Worm (Caenorhabditis elegans) whole organism, L2 larva: ENCODE results near the gene C27B7.9.

Experiments used
- C34F6.9 ChIP-seq: fragments of 150-350 bp; optimal IDR thresholded peaks from 2 replicates; lab custom pipeline; 2014; ENCODE audit warnings: missing biosample characterization, missing genetic modification characterization
- F13H6.1 ChIP-seq: sonication (generic microtip); optimal IDR thresholded peaks from 2 replicates; lab custom pipeline; 2016; ENCODE audit warnings: missing genetic modification characterization, missing compliant biosample characterization
- R02D3.7 ChIP-seq: fragments of 150-350 bp; optimal IDR thresholded peaks from 2 replicates; lab custom pipeline; 2014; ENCODE audit warnings: missing biosample characterization, missing genetic modification characterization
- Y55F3AM.14 ChIP-seq: fragments of 200-800 bp; sonication (Bioruptor generic); optimal IDR thresholded peaks from 2 replicates; lab custom pipeline; 2018; ENCODE audit warnings: mild to moderate bottlenecking, missing genetic modification characterization, missing compliant biosample characterization
- ZK546.5 ChIP-seq: sonication (generic microtip); optimal IDR thresholded peaks from 2 replicates; lab custom pipeline; 2017; ENCODE audit warnings: missing biosample characterization, missing genetic modification characterization
- alr-1 ChIP-seq: fragments of 150-350 bp; optimal IDR thresholded peaks from 2 replicates; lab custom pipeline; 2014; ENCODE audit warnings: missing biosample characterization, missing genetic modification characterization
- aly-2 ChIP-seq: fragments of 150-350 bp; optimal IDR thresholded peaks from 2 replicates; lab custom pipeline; 2014; ENCODE audit warnings: missing biosample characterization, missing genetic modification characterization
- ama-1 ChIP-seq: fragments of 150-350 bp; optimal IDR thresholded peaks from 2 replicates; lab custom pipeline; 2018; ENCODE audit warnings: inconsistent platforms
- blmp-1 ChIP-seq: sonication (generic microtip); optimal IDR thresholded peaks from 2 replicates; lab custom pipeline; 2017; ENCODE audit warnings: missing genetic modification characterization, mild to moderate bottlenecking, missing compliant biosample characterization, antibody characterized with exemption, moderate library complexity; ENCODE audit not compliant: insufficient read depth
- ceh-16 ChIP-seq: fragments of 150-350 bp; optimal IDR thresholded peaks from 2 replicates; lab custom pipeline; 2014; ENCODE audit warnings: missing biosample characterization, missing genetic modification characterization
- ceh-82 ChIP-seq: fragments of 150-350 bp; optimal IDR thresholded peaks from 2 replicates; lab custom pipeline; 2014; ENCODE audit warnings: missing biosample characterization, missing genetic modification characterization
- crh-2 ChIP-seq: sonication (generic microtip); optimal IDR thresholded peaks from 2 replicates; lab custom pipeline; 2017; ENCODE audit warnings: missing biosample characterization, missing genetic modification characterization
- egl-27 ChIP-seq: sonication (generic microtip); optimal IDR thresholded peaks from 3 replicates; lab custom pipeline; 2017; ENCODE audit warnings: missing biosample characterization, missing genetic modification reagents, missing genetic modification characterization
- elt-1 ChIP-seq: fragments of 150-350 bp; optimal IDR thresholded peaks from 2 replicates; lab custom pipeline; 2014; ENCODE audit warnings: missing biosample characterization, missing genetic modification characterization
- elt-3 ChIP-seq: sonication (generic microtip); optimal IDR thresholded peaks from 2 replicates; lab custom pipeline; 2017; ENCODE audit warnings: missing biosample characterization, missing genetic modification characterization
- fos-1 ChIP-seq: fragments of 150-350 bp; optimal IDR thresholded peaks from 2 replicates; lab custom pipeline; 2014; ENCODE audit warnings: missing biosample characterization, missing genetic modification characterization
- gmeb-1 ChIP-seq: fragments of 150-350 bp; optimal IDR thresholded peaks from 2 replicates; lab custom pipeline; 2014; ENCODE audit warnings: missing biosample characterization, missing genetic modification characterization
- lin-13 ChIP-seq: fragments of 150-350 bp; optimal IDR thresholded peaks from 2 replicates; lab custom pipeline; 2014; ENCODE audit warnings: missing biosample characterization, missing genetic modification reagents, missing genetic modification characterization
- lin-39 ChIP-seq: fragments of 150-350 bp; optimal IDR thresholded peaks from 2 replicates; lab custom pipeline; 2014; ENCODE audit warnings: missing biosample characterization, missing genetic modification reagents, missing genetic modification characterization
- lsy-2 ChIP-seq, 2 experiments: fragments of 150-350 bp in 1 of 2; sonication (generic microtip) in 1 of 2; optimal IDR thresholded peaks; 2 replicates each; lab custom pipeline; 2014 to 2017; ENCODE audit warnings: missing biosample characterization in 2 of 2, missing genetic modification characterization in 2 of 2
- mab-5 ChIP-seq: fragments of 150-350 bp; optimal IDR thresholded peaks from 2 replicates; lab custom pipeline; 2014; ENCODE audit warnings: missing biosample characterization, missing genetic modification characterization
- mbf-1 ChIP-seq: sonication (generic microtip); optimal IDR thresholded peaks from 2 replicates; lab custom pipeline; 2017; ENCODE audit warnings: missing biosample characterization, missing genetic modification characterization
- mdl-1 ChIP-seq, 2 experiments: fragments of 150-350 bp in 1 of 2; sonication (generic microtip) in 1 of 2; optimal IDR thresholded peaks; 2 replicates each; lab custom pipeline; 2017; ENCODE audit warnings: missing biosample characterization in 2 of 2, missing genetic modification characterization in 2 of 2
- nhr-10 ChIP-seq: sonication (generic microtip); optimal IDR thresholded peaks from 2 replicates; lab custom pipeline; 2017; ENCODE audit warnings: missing biosample characterization, missing genetic modification characterization
- nhr-11 ChIP-seq: fragments of 150-350 bp; optimal IDR thresholded peaks from 2 replicates; lab custom pipeline; 2014; ENCODE audit warnings: missing biosample characterization, missing genetic modification characterization
- nhr-12 ChIP-seq: fragments of 150-350 bp; optimal IDR thresholded peaks from 2 replicates; lab custom pipeline; 2014; ENCODE audit warnings: missing biosample characterization, missing genetic modification characterization
- nhr-129 ChIP-seq: fragments of 150-350 bp; optimal IDR thresholded peaks from 2 replicates; lab custom pipeline; 2014; ENCODE audit warnings: missing biosample characterization, missing genetic modification characterization
- nhr-21 ChIP-seq: fragments of 150-350 bp; optimal IDR thresholded peaks from 2 replicates; lab custom pipeline; 2014; ENCODE audit warnings: missing biosample characterization, missing genetic modification characterization
- nhr-23 ChIP-seq: fragments of 150-350 bp; optimal IDR thresholded peaks from 2 replicates; lab custom pipeline; 2014; ENCODE audit warnings: missing biosample characterization, missing genetic modification reagents, missing genetic modification characterization
- nhr-237 ChIP-seq: fragments of 150-350 bp; optimal IDR thresholded peaks from 2 replicates; lab custom pipeline; 2014; ENCODE audit warnings: missing biosample characterization, missing genetic modification characterization
- nhr-25 ChIP-seq: fragments of 150-350 bp; sonication (generic microtip); optimal IDR thresholded peaks from 3 replicates; lab custom pipeline; 2014; ENCODE audit warnings: missing biosample characterization, missing genetic modification characterization
- nhr-77 ChIP-seq: fragments of 150-350 bp; optimal IDR thresholded peaks from 2 replicates; lab custom pipeline; 2014; ENCODE audit warnings: missing biosample characterization, missing genetic modification characterization
- peb-1 ChIP-seq: fragments of 150-350 bp; optimal IDR thresholded peaks from 2 replicates; lab custom pipeline; 2014; ENCODE audit warnings: missing biosample characterization, missing genetic modification characterization
- skn-1 ChIP-seq: sonication (generic microtip); optimal IDR thresholded peaks from 2 replicates; lab custom pipeline; 2017; ENCODE audit warnings: missing biosample characterization, missing genetic modification characterization
- sma-3 ChIP-seq: sonication (generic microtip); optimal IDR thresholded peaks from 2 replicates; lab custom pipeline; 2016; ENCODE audit warnings: missing genetic modification reagents, missing genetic modification characterization, missing compliant biosample characterization
- sma-9 ChIP-seq, 2 experiments: fragments of 150-350 bp in 1 of 2; sonication (generic microtip) in 1 of 2; optimal IDR thresholded peaks; 2 replicates each; lab custom pipeline; 2014 to 2016; ENCODE audit warnings: missing genetic modification characterization in 2 of 2, mild to moderate bottlenecking in 1 of 2, missing biosample characterization in 1 of 2, missing compliant biosample characterization in 1 of 2, missing genetic modification reagents in 1 of 2, moderate library complexity in 1 of 2
- unc-39 ChIP-seq: fragments of 150-350 bp; optimal IDR thresholded peaks from 2 replicates; lab custom pipeline; 2014; ENCODE audit warnings: missing biosample characterization, missing genetic modification characterization
- unc-55 ChIP-seq: fragments of 150-350 bp; sonication (generic microtip); optimal IDR thresholded peaks from 3 replicates; lab custom pipeline; 2014; ENCODE audit warnings: missing biosample characterization, missing genetic modification reagents, missing genetic modification characterization
- unc-62 ChIP-seq: fragments of 150-350 bp; optimal IDR thresholded peaks from 2 replicates; lab custom pipeline; 2014; ENCODE audit warnings: missing biosample characterization, missing genetic modification reagents, missing genetic modification characterization
- ztf-1 ChIP-seq: fragments of 200-800 bp; sonication (Bioruptor generic); conservative IDR thresholded peaks from 2 replicates; pipeline ENCODE4 v1.3.6; 2022; ENCODE audit warnings: missing genetic modification characterization, missing compliant biosample characterization
- ztf-11 ChIP-seq: sonication (generic microtip); optimal IDR thresholded peaks from 2 replicates; lab custom pipeline; 2017; ENCODE audit warnings: missing biosample characterization, missing genetic modification characterization
- ztf-4 ChIP-seq: fragments of 150-350 bp; optimal IDR thresholded peaks from 2 replicates; lab custom pipeline; 2014; ENCODE audit warnings: missing biosample characterization, missing genetic modification characterization

C27B7.9 gene

ce11 chrIV:8926511-8926910 lies 10.6 kb upstream of the C27B7.9 start:
- TF ChIP-seq ceh-82 (tag; lab: Kevin White, UChicago) (no peak), fos-1 (tag; lab: Kevin White, UChicago) (no peak), mdl-1 (tag; optimal IDR thresholded peaks at IDR 0.05; lab: Kevin White, UChicago) (no peak), R02D3.7 (no peak), nhr-77 (tag; lab: Kevin White, UChicago) (no peak), nhr-12 (no peak), lin-39 (tag; lab: Kevin White, UChicago) (no peak), ztf-1 (GFP tag; lab: Robert Waterston, UW) (no peak), C34F6.9 (tag; lab: Kevin White, UChicago) (no peak), elt-3 (tag; lab: Kevin White, UChicago) (no peak), lsy-2 (tag; optimal IDR thresholded peaks at IDR 0.05; lab: Kevin White, UChicago) (no peak), aly-2 (tag; lab: Kevin White, UChicago) (no peak), F13H6.1 (no peak), Y55F3AM.14 (no peak), nhr-23 (no peak), ztf-11 (tag; lab: Kevin White, UChicago) (no peak), nhr-11 (tag; lab: Kevin White, UChicago) (no peak), lin-13 (no peak)

- peak; percentile 42 for TF ChIP-seq gmeb-1 (tag; lab: Kevin White, UChicago)
- TF ChIP-seq lin-39 (tag; lab: Kevin White, UChicago) = no peak
- TF ChIP-seq nhr-11 (tag; lab: Kevin White, UChicago) = no peak
- no peak for TF ChIP-seq crh-2 (tag; lab: Kevin White, UChicago)
- TF ChIP-seq ztf-1 (GFP tag; lab: Robert Waterston, UW) = no peak
- no peak for TF ChIP-seq sma-3 (GFP tag; lab: Kevin White, UChicago)
- no peak for TF ChIP-seq elt-3 (tag; lab: Kevin White, UChicago)
- TF ChIP-seq C34F6.9 (tag; lab: Kevin White, UChicago) = peak; percentile 45
- TF ChIP-seq unc-55 (GFP tag; lab: Kevin White, UChicago) = peak; percentile 52
- TF ChIP-seq R02D3.7 = no peak
- TF ChIP-seq ceh-82 (tag; lab: Kevin White, UChicago) = no peak
- no peak for TF ChIP-seq nhr-237 (tag; lab: Kevin White, UChicago)
- peak in 1 of 2 experiments; percentile 51 for TF ChIP-seq lsy-2 (tag; optimal IDR thresholded peaks at IDR 0.05; lab: Kevin White, UChicago)
- TF ChIP-seq unc-62 (GFP tag; lab: Kevin White, UChicago) = no peak
- no peak for TF ChIP-seq nhr-23
- no peak for TF ChIP-seq ama-1 (lab: Kevin White, UChicago)
- TF ChIP-seq alr-1 (tag; lab: Kevin White, UChicago) = no peak
- TF ChIP-seq, all 48 proteins: peak for 4
Measured at ce11 chrIV:8925990-8926389, 10.1 kb upstream of the C27B7.9 start, which contains the start of the genes D1046.2 and cfim-2. Gene D1046.2, minus strand, starts transcription at chrIV:8926067. Gene cfim-2, plus strand, starts transcription at chrIV:8926324.

- no peak for TF ChIP-seq skn-1 (tag; lab: Kevin White, UChicago)
- no peak for TF ChIP-seq nhr-10
- TF ChIP-seq lsy-2 (tag; optimal IDR thresholded peaks at IDR 0.05; lab: Kevin White, UChicago) = no peak
- TF ChIP-seq crh-2 (tag; lab: Kevin White, UChicago) = no peak
- TF ChIP-seq ceh-82 (tag; lab: Kevin White, UChicago) = no peak
- no peak for TF ChIP-seq mab-5
- TF ChIP-seq nhr-21 (tag; lab: Kevin White, UChicago) = no peak
- TF ChIP-seq, all 48 proteins: peak for 0
Measured at ce11 chrIV:8924126-8924525, 8.2 kb upstream of the C27B7.9 start.

ce11 chrIV:8923381-8923780 lies 7.5 kb upstream of the C27B7.9 start:
- no peak for TF ChIP-seq lsy-2 (tag; optimal IDR thresholded peaks at IDR 0.05; lab: Kevin White, UChicago)

ce11 chrIV:8921956-8922355 lies 6.0 kb upstream of the C27B7.9 start, which contains the start of gene D1046.16:
Gene D1046.16, plus strand, starts transcription at chrIV:8922150.
- TF ChIP-seq fos-1 (tag; lab: Kevin White, UChicago) (peak; percentile 56), ztf-4 (tag; lab: Kevin White, UChicago) (no peak), alr-1 (tag; lab: Kevin White, UChicago) (no peak), nhr-12 (no peak), elt-3 (tag; lab: Kevin White, UChicago) (no peak), mbf-1 (tag; lab: Kevin White, UChicago) (no peak), nhr-129 (peak; percentile 70), mdl-1 (tag; optimal IDR thresholded peaks at IDR 0.05; lab: Kevin White, UChicago) (no peak), nhr-25 (tag; lab: Kevin White, UChicago) (peak; percentile 65), F13H6.1 (peak; percentile 55), unc-62 (GFP tag; lab: Kevin White, UChicago) (no peak), unc-39 (tag; lab: Kevin White, UChicago) (no peak), ZK546.5 (no peak), egl-27 (tag; lab: Kevin White, UChicago) (peak; percentile 7), blmp-1 (tag; lab: Kevin White, UChicago) (peak; percentile 43), lsy-2 (tag; optimal IDR thresholded peaks at IDR 0.05; lab: Kevin White, UChicago) (peak in 1 of 2 experiments; percentile 0), crh-2 (tag; lab: Kevin White, UChicago) (peak; percentile 41), elt-1 (no peak), sma-9 (GFP tag; optimal IDR thresholded peaks at IDR 0.05; lab: Kevin White, UChicago) (no peak), sma-9 (tag; optimal IDR thresholded peaks at IDR 0.05; lab: Kevin White, UChicago) (no peak), nhr-10 (no peak), ceh-82 (tag; lab: Kevin White, UChicago) (no peak), ceh-16 (no peak), sma-3 (GFP tag; lab: Kevin White, UChicago) (peak; percentile 44), peb-1 (tag; lab: Kevin White, UChicago) (no peak)
